Worm (Caenorhabditis elegans) whole organism, midembryonic: ENCODE results near the gene F31D4.8.

Source experiments
- T22C8.4 ChIP-seq: fragments of 200-800 bp; sonication (Bioruptor generic); IDR thresholded peaks from 2 replicates; pipeline ENCODE4 v1.3.6; 2022; ENCODE audit warnings: missing genetic modification characterization, missing compliant biosample characterization
- flt-1 ChIP-seq: fragments of 200-800 bp; sonication (Bioruptor generic); IDR thresholded peaks from 2 replicates; pipeline ENCODE4 v1.3.6; 2022; ENCODE audit warnings: missing genetic modification characterization, missing compliant biosample characterization
- klf-2 ChIP-seq: fragments of 200-800 bp; sonication (Bioruptor generic); conservative IDR thresholded peaks from 2 replicates; pipeline ENCODE4 v1.3.6; 2022; ENCODE audit warnings: missing genetic modification reagents, missing genetic modification characterization, missing compliant biosample characterization
- med-1 ChIP-seq: sonication (generic microtip); optimal IDR thresholded peaks from 2 replicates; lab custom pipeline; 2017; ENCODE audit warnings: missing genetic modification characterization, mild to moderate bottlenecking, missing compliant biosample characterization, antibody characterized with exemption, missing genetic modification reagents; ENCODE audit not compliant: insufficient read depth
- ref-1 ChIP-seq: fragments of 200-800 bp; sonication (Bioruptor generic); conservative IDR thresholded peaks from 2 replicates; pipeline ENCODE4 v1.3.6; 2022; ENCODE audit warnings: missing genetic modification reagents, missing genetic modification characterization, missing compliant biosample characterization
- tab-1 ChIP-seq: fragments of 200-800 bp; sonication (Bioruptor generic); IDR thresholded peaks from 2 replicates; pipeline ENCODE4 v1.3.6; 2022; ENCODE audit warnings: missing genetic modification characterization, missing compliant biosample characterization

- TF ChIP-seq med-1 (GFP tag; lab: Kevin White, UChicago) (no peak), tab-1 (GFP tag; lab: Robert Waterston, UW) (no peak), ref-1 (no peak), T22C8.4 (GFP tag; lab: Robert Waterston, UW) (no peak), flt-1 (GFP tag; lab: Robert Waterston, UW) (no peak), klf-2 (GFP tag; lab: Robert Waterston, UW) (no peak)
Measured at ce11 chrV:20829511-20829910, 38.7 kb downstream of the F31D4.8 start, which contains the start of gene num-1.
